Worm (Caenorhabditis elegans) whole organism, mixed stage, embryonic: ENCODE measurements around the gene C16C8.25.

ENCODE experiments used
- M03D4.4 ChIP-seq: sonication (generic microtip); optimal IDR thresholded peaks from 2 replicates; lab custom pipeline; 2017; ENCODE audit warnings: mild to moderate bottlenecking, missing genetic modification characterization, missing compliant biosample characterization
- bed-3 ChIP-seq: fragments of 200-800 bp; sonication (Bioruptor generic); optimal IDR thresholded peaks from 3 replicates; lab custom pipeline; 2018; ENCODE audit warnings: mild to moderate bottlenecking, missing genetic modification characterization, moderate library complexity, missing compliant biosample characterization
- blmp-1 ChIP-seq: fragments of 150-350 bp; optimal IDR thresholded peaks from 2 replicates; lab custom pipeline; 2014; ENCODE audit warnings: missing biosample characterization, missing genetic modification characterization
- ceh-39 ChIP-seq: fragments of 150-350 bp; optimal IDR thresholded peaks from 2 replicates; lab custom pipeline; 2014; ENCODE audit warnings: missing biosample characterization, missing genetic modification characterization
- ceh-43 ChIP-seq: fragments of 200-800 bp; sonication (Bioruptor generic); optimal IDR thresholded peaks from 2 replicates; lab custom pipeline; 2018; ENCODE audit warnings: mild to moderate bottlenecking, missing genetic modification characterization, moderate library complexity, missing compliant biosample characterization
- ceh-83 ChIP-seq: fragments of 200-800 bp; sonication (Bioruptor generic); optimal IDR thresholded peaks from 2 replicates; lab custom pipeline; 2018; ENCODE audit warnings: mild to moderate bottlenecking, missing genetic modification characterization, missing compliant biosample characterization
- cnd-1 ChIP-seq: fragments of 200-800 bp; sonication (Bioruptor generic); optimal IDR thresholded peaks from 2 replicates; lab custom pipeline; 2018; ENCODE audit warnings: mild to moderate bottlenecking, missing genetic modification characterization, missing compliant biosample characterization
- drap-1 ChIP-seq: fragments of 200-800 bp; sonication (Bioruptor generic); optimal IDR thresholded peaks from 3 replicates; lab custom pipeline; 2018; ENCODE audit warnings: mild to moderate bottlenecking, missing genetic modification characterization, missing compliant biosample characterization
- elt-1 ChIP-seq: sonication (generic microtip); optimal IDR thresholded peaks from 2 replicates; lab custom pipeline; 2017; ENCODE audit warnings: missing genetic modification characterization, mild to moderate bottlenecking, missing compliant biosample characterization, antibody characterized with exemption, moderate library complexity, borderline replicate concordance; ENCODE audit not compliant: insufficient read depth
- elt-3 ChIP-seq: fragments of 150-350 bp; optimal IDR thresholded peaks from 2 replicates; lab custom pipeline; 2014; ENCODE audit warnings: missing biosample characterization, missing genetic modification characterization
- flh-1 ChIP-seq: fragments of 200-800 bp; sonication (Bioruptor generic); optimal IDR thresholded peaks from 2 replicates; lab custom pipeline; 2018; ENCODE audit warnings: mild to moderate bottlenecking, missing genetic modification characterization, moderate library complexity, missing compliant biosample characterization
- ham-2 ChIP-seq: fragments of 200-800 bp; sonication (Bioruptor generic); optimal IDR thresholded peaks from 2 replicates; lab custom pipeline; 2018; ENCODE audit warnings: mild to moderate bottlenecking, missing genetic modification characterization, missing compliant biosample characterization
- lin-13 ChIP-seq: fragments of 150-350 bp; optimal IDR thresholded peaks from 2 replicates; lab custom pipeline; 2014; ENCODE audit warnings: missing biosample characterization, missing genetic modification characterization
- lsy-2 ChIP-seq: fragments of 150-350 bp; optimal IDR thresholded peaks from 2 replicates; lab custom pipeline; 2014; ENCODE audit warnings: missing biosample characterization, missing genetic modification characterization
- mab-5 ChIP-seq: fragments of 150-350 bp; optimal IDR thresholded peaks from 2 replicates; lab custom pipeline; 2014; ENCODE audit warnings: missing biosample characterization, missing genetic modification characterization
- mep-1 ChIP-seq: fragments of 150-350 bp; optimal IDR thresholded peaks from 2 replicates; lab custom pipeline; 2017; ENCODE audit warnings: missing biosample characterization, missing genetic modification reagents, missing genetic modification characterization, inconsistent platforms
- nhr-12 ChIP-seq: fragments of 150-350 bp; optimal IDR thresholded peaks from 2 replicates; lab custom pipeline; 2014; ENCODE audit warnings: missing biosample characterization, missing genetic modification characterization
- nhr-2 ChIP-seq: fragments of 150-350 bp; optimal IDR thresholded peaks from 2 replicates; lab custom pipeline; 2014; ENCODE audit warnings: missing biosample characterization, missing genetic modification characterization
- nhr-237 ChIP-seq: fragments of 150-350 bp; optimal IDR thresholded peaks from 2 replicates; lab custom pipeline; 2014; ENCODE audit warnings: missing biosample characterization, missing genetic modification characterization
- nhr-28 ChIP-seq: fragments of 150-350 bp; optimal IDR thresholded peaks from 2 replicates; lab custom pipeline; 2014; ENCODE audit warnings: missing biosample characterization, missing genetic modification characterization
- nhr-76 ChIP-seq: sonication (generic microtip); optimal IDR thresholded peaks from 2 replicates; lab custom pipeline; 2017; ENCODE audit warnings: missing biosample characterization, missing genetic modification characterization
- pha-4 ChIP-seq: fragments of 150-350 bp; optimal IDR thresholded peaks from 2 replicates; lab custom pipeline; 2018; ENCODE audit warnings: missing biosample characterization, missing genetic modification reagents, missing genetic modification characterization
- sem-2 ChIP-seq: fragments of 200-800 bp; sonication (Bioruptor generic); optimal IDR thresholded peaks from 2 replicates; lab custom pipeline; 2018; ENCODE audit warnings: mild to moderate bottlenecking, missing genetic modification characterization, missing compliant biosample characterization
- snpc-4 ChIP-seq: fragments of 150-350 bp; optimal IDR thresholded peaks from 2 replicates; lab custom pipeline; 2014; ENCODE audit warnings: missing biosample characterization, missing genetic modification characterization
- sptf-1 ChIP-seq: sonication (generic microtip); optimal IDR thresholded peaks from 2 replicates; lab custom pipeline; 2017; ENCODE audit warnings: mild to moderate bottlenecking, missing genetic modification characterization, moderate library complexity, missing compliant biosample characterization
- tbx-8 ChIP-seq: fragments of 200-800 bp; sonication (Bioruptor generic); optimal IDR thresholded peaks from 2 replicates; lab custom pipeline; 2018; ENCODE audit warnings: mild to moderate bottlenecking, missing genetic modification characterization, moderate library complexity, missing compliant biosample characterization
- unc-120 ChIP-seq: sonication (generic microtip); optimal IDR thresholded peaks from 2 replicates; lab custom pipeline; 2017; ENCODE audit warnings: missing genetic modification characterization, missing compliant biosample characterization; ENCODE audit not compliant: poor library complexity, severe bottlenecking
- unc-39 ChIP-seq: fragments of 150-350 bp; optimal IDR thresholded peaks from 2 replicates; lab custom pipeline; 2014; ENCODE audit warnings: missing biosample characterization, missing genetic modification characterization
- unc-62 ChIP-seq: fragments of 150-350 bp; optimal IDR thresholded peaks from 2 replicates; lab custom pipeline; 2014; ENCODE audit warnings: missing biosample characterization, missing genetic modification reagents, missing genetic modification characterization
- ztf-11 ChIP-seq: fragments of 150-350 bp; optimal IDR thresholded peaks from 2 replicates; lab custom pipeline; 2014; ENCODE audit warnings: missing biosample characterization, missing genetic modification characterization

C16C8.25 gene

DNA sequence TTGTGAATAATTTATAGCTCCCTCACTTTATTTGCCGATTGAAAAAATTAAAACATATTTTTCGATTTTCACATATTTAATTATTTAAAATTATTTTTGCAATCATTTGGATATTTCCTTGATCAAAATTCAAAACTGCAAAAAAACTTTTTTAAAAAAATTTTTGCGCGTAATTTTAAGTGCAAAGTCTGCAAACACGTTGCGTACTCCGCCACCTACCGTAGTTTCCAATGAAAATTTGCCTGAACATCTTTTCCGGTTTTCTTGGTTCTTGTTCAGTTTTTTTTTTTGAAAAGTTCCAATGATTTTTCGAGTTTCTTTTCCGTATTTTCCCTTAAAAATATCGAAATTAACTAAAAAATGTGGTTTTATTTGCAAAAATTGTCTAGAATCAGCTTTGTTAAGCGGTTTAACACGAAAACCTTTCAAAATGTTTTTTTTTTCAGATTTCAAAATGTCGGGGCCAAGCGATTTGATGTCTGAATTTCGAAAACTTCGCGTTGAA is at the start of gene C16C8.25:
Gene C16C8.25 (plus strand): TSS at position 455 of the 505 bp plus-strand sequence.
- TF ChIP-seq nhr-2 (tag; lab: Kevin White, UChicago): no peak
- TF ChIP-seq pha-4 (tag; lab: Kevin White, UChicago): no peak
- no peak for TF ChIP-seq unc-62 (GFP tag; lab: Kevin White, UChicago)
- TF ChIP-seq tbx-8 (GFP tag; lab: Kevin White, UChicago): no peak
- TF ChIP-seq, all 35 proteins: peak for 0

DNA sequence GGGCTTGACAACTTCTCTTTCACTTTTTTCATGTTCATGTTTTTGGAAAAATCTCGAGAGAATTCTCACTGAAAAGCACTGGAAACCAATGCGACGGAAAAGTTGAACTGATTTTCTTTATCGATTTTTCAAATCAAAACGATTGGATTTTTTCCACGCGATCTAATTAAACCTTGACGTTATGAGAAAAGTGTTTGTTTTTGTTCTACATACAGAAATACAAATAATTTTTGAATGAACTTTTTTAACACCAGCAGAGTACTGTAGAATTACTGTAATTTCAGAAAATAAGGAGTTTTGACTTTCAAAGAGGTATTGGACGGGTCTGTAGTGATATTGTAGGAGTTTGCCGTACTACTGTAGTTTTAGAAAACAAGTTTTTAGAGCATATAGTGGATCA is 46.2 kb upstream of the C16C8.25 start, which contains the start of gene nep-10:
Gene nep-10 (minus strand): TSS at position 101 of the 400 bp plus-strand sequence.
- TF ChIP-seq snpc-4 (tag; lab: Kevin White, UChicago) (no peak), mep-1 (tag; lab: Kevin White, UChicago) (no peak), blmp-1 (no peak), cnd-1 (tag; lab: Kevin White, UChicago) (no peak), flh-1 (no peak), nhr-237 (tag; lab: Kevin White, UChicago) (no peak), nhr-28 (tag; lab: Kevin White, UChicago) (no peak), elt-3 (tag; lab: Kevin White, UChicago) (no peak), ceh-43 (GFP tag; lab: Kevin White, UChicago) (no peak), pha-4 (tag; lab: Kevin White, UChicago) (no peak), bed-3 (GFP tag; lab: Kevin White, UChicago) (no peak), ceh-83 (GFP tag; lab: Kevin White, UChicago) (no peak), mab-5 (tag; lab: Kevin White, UChicago) (no peak), lin-13 (tag; lab: Kevin White, UChicago) (no peak)

DNA sequence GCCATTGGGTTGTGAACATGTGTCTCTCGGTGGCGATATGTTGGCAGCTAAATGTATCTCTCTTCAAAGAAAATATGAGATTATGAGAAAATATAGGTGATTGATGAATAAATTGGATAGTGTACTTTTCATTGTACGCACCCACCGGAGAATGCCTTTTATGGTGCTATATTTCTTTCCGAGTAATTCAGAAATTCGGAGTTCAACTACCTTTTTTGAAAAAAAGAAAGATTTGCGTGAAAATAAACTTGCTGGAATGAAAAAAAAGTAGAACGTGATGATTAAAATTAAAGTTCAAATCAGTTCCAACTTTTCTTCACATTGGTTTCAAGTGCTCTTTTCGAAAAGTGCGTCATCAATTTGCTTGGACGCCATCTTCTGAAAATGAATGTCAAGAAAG is 45.5 kb upstream of the C16C8.25 start, which contains the start of gene nep-8:
Gene nep-8 (plus strand): TSS at position 301 of the 400 bp plus-strand sequence.
- TF ChIP-seq nhr-76 (tag; lab: Kevin White, UChicago) (no peak), ham-2 (GFP tag; lab: Kevin White, UChicago) (no peak), elt-3 (tag; lab: Kevin White, UChicago) (no peak), cnd-1 (tag; lab: Kevin White, UChicago) (no peak), flh-1 (no peak), sptf-1 (no peak), ceh-39 (tag; lab: Kevin White, UChicago) (no peak), ceh-83 (GFP tag; lab: Kevin White, UChicago) (no peak), unc-39 (no peak), ceh-43 (GFP tag; lab: Kevin White, UChicago) (no peak), sem-2 (GFP tag; lab: Kevin White, UChicago) (no peak), drap-1 (GFP tag; lab: Kevin White, UChicago) (no peak)

DNA sequence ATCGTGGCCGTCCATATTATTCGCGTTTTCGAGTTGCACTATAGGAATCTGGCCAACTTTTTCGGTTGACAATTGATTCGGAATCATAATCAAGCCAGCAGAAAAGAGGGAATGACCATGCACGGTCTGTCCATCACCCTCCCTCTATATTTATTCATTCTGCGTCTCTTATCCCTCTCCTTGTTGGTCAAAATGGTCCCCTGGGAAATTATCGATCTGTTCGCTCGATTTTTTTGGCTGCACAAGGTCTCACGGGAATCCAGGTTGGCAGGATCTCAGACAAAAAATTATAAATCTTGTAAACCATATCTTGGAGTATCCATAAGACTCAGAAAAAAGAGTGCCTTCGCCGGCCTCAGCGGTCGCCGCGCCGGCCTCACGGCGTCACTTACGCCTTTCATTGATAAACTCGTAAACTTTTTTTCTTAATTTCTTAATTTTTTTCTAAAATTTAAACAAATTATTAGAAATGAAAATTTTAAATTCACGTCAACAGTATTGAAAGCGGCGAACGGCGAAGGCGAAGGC is 34.6 kb upstream of the C16C8.25 start, which contains the start of the genes F18A12.7 and F18A12.2:
Gene F18A12.7 (minus strand): TSS at position 101 of the 528 bp plus-strand sequence.
Gene F18A12.2 (plus strand): TSS at position 478 of the 528 bp plus-strand sequence.
- TF ChIP-seq sptf-1 (no peak), unc-120 (tag; lab: Kevin White, UChicago) (no peak), drap-1 (GFP tag; lab: Kevin White, UChicago) (no peak), nhr-2 (tag; lab: Kevin White, UChicago) (no peak), nhr-76 (tag; lab: Kevin White, UChicago) (no peak), cnd-1 (tag; lab: Kevin White, UChicago) (no peak), M03D4.4 (no peak), ham-2 (GFP tag; lab: Kevin White, UChicago) (no peak), snpc-4 (tag; lab: Kevin White, UChicago) (no peak), lin-13 (tag; lab: Kevin White, UChicago) (no peak), elt-1 (tag; lab: Kevin White, UChicago) (no peak), nhr-28 (tag; lab: Kevin White, UChicago) (no peak), nhr-12 (tag; lab: Kevin White, UChicago) (no peak)

DNA sequence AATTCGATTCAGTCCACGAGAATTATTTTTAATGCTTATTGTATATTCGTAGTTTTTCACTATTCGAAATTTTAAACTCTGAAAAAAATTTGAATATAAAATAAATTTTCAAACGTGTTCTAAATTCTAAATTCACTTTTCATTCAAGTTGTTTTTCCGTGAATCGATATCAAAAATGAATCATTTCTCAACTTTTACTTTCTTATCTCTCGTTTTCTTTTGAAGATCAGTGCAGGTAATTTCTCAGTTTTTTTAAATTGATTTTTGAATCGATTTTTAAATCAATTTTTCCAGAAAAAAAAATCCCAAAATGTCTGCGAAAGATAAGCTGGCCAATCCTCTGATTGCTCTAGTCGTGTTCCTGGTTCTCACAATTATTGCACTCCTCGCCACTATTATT is 32.5 kb upstream of the C16C8.25 start, which contains the start of gene nep-6:
Gene nep-6 (plus strand): TSS at position 301 of the 400 bp plus-strand sequence.
- TF ChIP-seq sem-2 (GFP tag; lab: Kevin White, UChicago): no peak
- TF ChIP-seq lsy-2 (tag; lab: Kevin White, UChicago): no peak
- no peak for TF ChIP-seq nhr-2 (tag; lab: Kevin White, UChicago)
- no peak for TF ChIP-seq unc-39
- no peak for TF ChIP-seq nhr-76 (tag; lab: Kevin White, UChicago)
- no peak for TF ChIP-seq ceh-43 (GFP tag; lab: Kevin White, UChicago)
- TF ChIP-seq ztf-11: no peak
- TF ChIP-seq blmp-1: no peak
- no peak for TF ChIP-seq nhr-12 (tag; lab: Kevin White, UChicago)
- no peak for TF ChIP-seq unc-62 (GFP tag; lab: Kevin White, UChicago)
- no peak for TF ChIP-seq elt-1 (tag; lab: Kevin White, UChicago)
- TF ChIP-seq lin-13 (tag; lab: Kevin White, UChicago): no peak
- no peak for TF ChIP-seq ceh-83 (GFP tag; lab: Kevin White, UChicago)
- no peak for TF ChIP-seq ham-2 (GFP tag; lab: Kevin White, UChicago)
- TF ChIP-seq unc-120 (tag; lab: Kevin White, UChicago): no peak
- TF ChIP-seq nhr-237 (tag; lab: Kevin White, UChicago): no peak
